Worm (Caenorhabditis elegans) whole organism, mixed stage, embryonic: ENCODE measurements around the gene gpn-1.

ENCODE experiments used
- M03D4.4 ChIP-seq: sonication (generic microtip); optimal IDR thresholded peaks from 2 replicates; lab custom pipeline; 2017; ENCODE audit warnings: mild to moderate bottlenecking, missing genetic modification characterization, missing compliant biosample characterization
- bed-3 ChIP-seq: fragments of 200-800 bp; sonication (Bioruptor generic); optimal IDR thresholded peaks from 3 replicates; lab custom pipeline; 2018; ENCODE audit warnings: mild to moderate bottlenecking, missing genetic modification characterization, moderate library complexity, missing compliant biosample characterization
- blmp-1 ChIP-seq: fragments of 150-350 bp; optimal IDR thresholded peaks from 2 replicates; lab custom pipeline; 2014; ENCODE audit warnings: missing biosample characterization, missing genetic modification characterization
- ceh-39 ChIP-seq: fragments of 150-350 bp; optimal IDR thresholded peaks from 2 replicates; lab custom pipeline; 2014; ENCODE audit warnings: missing biosample characterization, missing genetic modification characterization
- ceh-43 ChIP-seq: fragments of 200-800 bp; sonication (Bioruptor generic); optimal IDR thresholded peaks from 2 replicates; lab custom pipeline; 2018; ENCODE audit warnings: mild to moderate bottlenecking, missing genetic modification characterization, moderate library complexity, missing compliant biosample characterization
- ceh-83 ChIP-seq: fragments of 200-800 bp; sonication (Bioruptor generic); optimal IDR thresholded peaks from 2 replicates; lab custom pipeline; 2018; ENCODE audit warnings: mild to moderate bottlenecking, missing genetic modification characterization, missing compliant biosample characterization
- ces-1 ChIP-seq: fragments of 150-350 bp; optimal IDR thresholded peaks from 2 replicates; lab custom pipeline; 2014; ENCODE audit warnings: missing biosample characterization, missing genetic modification reagents, missing genetic modification characterization
- cnd-1 ChIP-seq: fragments of 200-800 bp; sonication (Bioruptor generic); optimal IDR thresholded peaks from 2 replicates; lab custom pipeline; 2018; ENCODE audit warnings: mild to moderate bottlenecking, missing genetic modification characterization, missing compliant biosample characterization
- drap-1 ChIP-seq: fragments of 200-800 bp; sonication (Bioruptor generic); optimal IDR thresholded peaks from 3 replicates; lab custom pipeline; 2018; ENCODE audit warnings: mild to moderate bottlenecking, missing genetic modification characterization, missing compliant biosample characterization
- elt-1 ChIP-seq: sonication (generic microtip); optimal IDR thresholded peaks from 2 replicates; lab custom pipeline; 2017; ENCODE audit warnings: missing genetic modification characterization, mild to moderate bottlenecking, missing compliant biosample characterization, antibody characterized with exemption, moderate library complexity, borderline replicate concordance; ENCODE audit not compliant: insufficient read depth
- elt-3 ChIP-seq: fragments of 150-350 bp; optimal IDR thresholded peaks from 2 replicates; lab custom pipeline; 2014; ENCODE audit warnings: missing biosample characterization, missing genetic modification characterization
- flh-1 ChIP-seq: fragments of 200-800 bp; sonication (Bioruptor generic); optimal IDR thresholded peaks from 2 replicates; lab custom pipeline; 2018; ENCODE audit warnings: mild to moderate bottlenecking, missing genetic modification characterization, moderate library complexity, missing compliant biosample characterization
- ham-2 ChIP-seq: fragments of 200-800 bp; sonication (Bioruptor generic); optimal IDR thresholded peaks from 2 replicates; lab custom pipeline; 2018; ENCODE audit warnings: mild to moderate bottlenecking, missing genetic modification characterization, missing compliant biosample characterization
- hlh-1 ChIP-seq: fragments of 150-350 bp; optimal IDR thresholded peaks from 2 replicates; lab custom pipeline; 2014; ENCODE audit warnings: missing biosample characterization, missing genetic modification reagents, missing genetic modification characterization
- lin-13 ChIP-seq: fragments of 150-350 bp; optimal IDR thresholded peaks from 2 replicates; lab custom pipeline; 2014; ENCODE audit warnings: missing biosample characterization, missing genetic modification characterization
- lin-32 ChIP-seq: fragments of 200-800 bp; sonication (Bioruptor generic); optimal IDR thresholded peaks from 2 replicates; lab custom pipeline; 2018; ENCODE audit warnings: mild to moderate bottlenecking, missing genetic modification characterization, missing compliant biosample characterization
- lsy-2 ChIP-seq: fragments of 150-350 bp; optimal IDR thresholded peaks from 2 replicates; lab custom pipeline; 2014; ENCODE audit warnings: missing biosample characterization, missing genetic modification characterization
- mab-5 ChIP-seq: fragments of 150-350 bp; optimal IDR thresholded peaks from 2 replicates; lab custom pipeline; 2014; ENCODE audit warnings: missing biosample characterization, missing genetic modification characterization
- mep-1 ChIP-seq: fragments of 150-350 bp; optimal IDR thresholded peaks from 2 replicates; lab custom pipeline; 2017; ENCODE audit warnings: missing biosample characterization, missing genetic modification reagents, missing genetic modification characterization, inconsistent platforms
- mls-2 ChIP-seq: sonication (generic microtip); optimal IDR thresholded peaks from 2 replicates; lab custom pipeline; 2016; ENCODE audit warnings: mild to moderate bottlenecking, missing genetic modification characterization, moderate library complexity, missing compliant biosample characterization
- nhr-12 ChIP-seq: fragments of 150-350 bp; optimal IDR thresholded peaks from 2 replicates; lab custom pipeline; 2014; ENCODE audit warnings: missing biosample characterization, missing genetic modification characterization
- nhr-2 ChIP-seq: fragments of 150-350 bp; optimal IDR thresholded peaks from 2 replicates; lab custom pipeline; 2014; ENCODE audit warnings: missing biosample characterization, missing genetic modification characterization
- nhr-237 ChIP-seq: fragments of 150-350 bp; optimal IDR thresholded peaks from 2 replicates; lab custom pipeline; 2014; ENCODE audit warnings: missing biosample characterization, missing genetic modification characterization
- nhr-76 ChIP-seq: sonication (generic microtip); optimal IDR thresholded peaks from 2 replicates; lab custom pipeline; 2017; ENCODE audit warnings: missing biosample characterization, missing genetic modification characterization
- pha-4 ChIP-seq: fragments of 150-350 bp; optimal IDR thresholded peaks from 2 replicates; lab custom pipeline; 2018; ENCODE audit warnings: missing biosample characterization, missing genetic modification reagents, missing genetic modification characterization
- sem-2 ChIP-seq: fragments of 200-800 bp; sonication (Bioruptor generic); optimal IDR thresholded peaks from 2 replicates; lab custom pipeline; 2018; ENCODE audit warnings: mild to moderate bottlenecking, missing genetic modification characterization, missing compliant biosample characterization
- snpc-4 ChIP-seq: fragments of 150-350 bp; optimal IDR thresholded peaks from 2 replicates; lab custom pipeline; 2014; ENCODE audit warnings: missing biosample characterization, missing genetic modification characterization
- sptf-1 ChIP-seq: sonication (generic microtip); optimal IDR thresholded peaks from 2 replicates; lab custom pipeline; 2017; ENCODE audit warnings: mild to moderate bottlenecking, missing genetic modification characterization, moderate library complexity, missing compliant biosample characterization
- tbx-8 ChIP-seq: fragments of 200-800 bp; sonication (Bioruptor generic); optimal IDR thresholded peaks from 2 replicates; lab custom pipeline; 2018; ENCODE audit warnings: mild to moderate bottlenecking, missing genetic modification characterization, moderate library complexity, missing compliant biosample characterization
- unc-120 ChIP-seq: sonication (generic microtip); optimal IDR thresholded peaks from 2 replicates; lab custom pipeline; 2017; ENCODE audit warnings: missing genetic modification characterization, missing compliant biosample characterization; ENCODE audit not compliant: poor library complexity, severe bottlenecking
- unc-39 ChIP-seq: fragments of 150-350 bp; optimal IDR thresholded peaks from 2 replicates; lab custom pipeline; 2014; ENCODE audit warnings: missing biosample characterization, missing genetic modification characterization
- unc-62 ChIP-seq: fragments of 150-350 bp; optimal IDR thresholded peaks from 2 replicates; lab custom pipeline; 2014; ENCODE audit warnings: missing biosample characterization, missing genetic modification reagents, missing genetic modification characterization
- zip-8 ChIP-seq: fragments of 150-350 bp; optimal IDR thresholded peaks from 2 replicates; lab custom pipeline; 2014; ENCODE audit warnings: missing biosample characterization, missing genetic modification characterization

Gene gpn-1

ce11 chrX:15693466-15693865 lies 12.0 kb downstream of the gpn-1 start:
- TF ChIP-seq M03D4.4 (tag; lab: Kevin White, UChicago) (no peak), blmp-1 (no peak), ham-2 (no peak), pha-4 (no peak), nhr-76 (no peak), lsy-2 (tag; lab: Kevin White, UChicago) (no peak), bed-3 (GFP tag; lab: Kevin White, UChicago) (no peak), ceh-39 (tag; lab: Kevin White, UChicago) (no peak)

- TF ChIP-seq ces-1 (GFP tag; lab: Kevin White, UChicago) (no peak), tbx-8 (no peak), ceh-83 (GFP tag; lab: Kevin White, UChicago) (no peak), nhr-12 (tag; lab: Kevin White, UChicago) (no peak), sem-2 (GFP tag; lab: Kevin White, UChicago) (no peak), flh-1 (GFP tag; lab: Kevin White, UChicago) (no peak), bed-3 (GFP tag; lab: Kevin White, UChicago) (no peak), ceh-43 (GFP tag; lab: Kevin White, UChicago) (no peak), M03D4.4 (tag; lab: Kevin White, UChicago) (no peak), ceh-39 (tag; lab: Kevin White, UChicago) (no peak), unc-120 (tag; lab: Kevin White, UChicago) (no peak), mep-1 (tag; lab: Kevin White, UChicago) (no peak), cnd-1 (tag; lab: Kevin White, UChicago) (no peak), sptf-1 (tag; lab: Kevin White, UChicago) (no peak), lin-13 (no peak), drap-1 (GFP tag; lab: Kevin White, UChicago) (no peak), unc-62 (GFP tag; lab: Kevin White, UChicago) (no peak), lsy-2 (tag; lab: Kevin White, UChicago) (no peak), nhr-2 (tag; lab: Kevin White, UChicago) (no peak)
Observed at ce11 chrX:15696400-15696799, 14.9 kb downstream of the gpn-1 start, which contains the start of gene ZK662.2. Gene ZK662.2, plus strand, starts transcription at chrX:15696700.

- TF ChIP-seq sem-2 (GFP tag; lab: Kevin White, UChicago) (no peak), mep-1 (tag; lab: Kevin White, UChicago) (no peak), ceh-43 (GFP tag; lab: Kevin White, UChicago) (no peak), nhr-237 (no peak), unc-39 (tag; lab: Kevin White, UChicago) (no peak), cnd-1 (tag; lab: Kevin White, UChicago) (no peak), bed-3 (GFP tag; lab: Kevin White, UChicago) (no peak)
Observed at ce11 chrX:15700220-15700619, 18.7 kb downstream of the gpn-1 start.

- no peak for TF ChIP-seq pha-4
- TF ChIP-seq elt-1: peak; percentile 70
Observed at ce11 chrX:15704579-15705110, 23.2 kb downstream of the gpn-1 start.

- TF ChIP-seq mab-5 (tag; lab: Kevin White, UChicago): no peak
- no peak for TF ChIP-seq cnd-1 (tag; lab: Kevin White, UChicago)
- no peak for TF ChIP-seq nhr-237
- no peak for TF ChIP-seq ceh-83 (GFP tag; lab: Kevin White, UChicago)
- TF ChIP-seq blmp-1: no peak
- TF ChIP-seq, all 35 proteins: peak for 0
Observed at ce11 chrX:15706108-15706676, 24.7 kb downstream of the gpn-1 start.

ce11 chrX:15707366-15707892 lies 25.9 kb downstream of the gpn-1 start:
- TF ChIP-seq sem-2 (GFP tag; lab: Kevin White, UChicago) (no peak), drap-1 (GFP tag; lab: Kevin White, UChicago) (peak; percentile 61), M03D4.4 (tag; lab: Kevin White, UChicago) (peak; percentile 71), elt-3 (tag; lab: Kevin White, UChicago) (peak; percentile 22), pha-4 (peak; percentile 68), lsy-2 (tag; lab: Kevin White, UChicago) (peak; percentile 40), snpc-4 (tag; lab: Kevin White, UChicago) (no peak), mls-2 (peak; percentile 81), nhr-76 (no peak), ces-1 (GFP tag; lab: Kevin White, UChicago) (peak; percentile 64), lin-13 (peak; percentile 43), cnd-1 (tag; lab: Kevin White, UChicago) (peak; percentile 46), mep-1 (tag; lab: Kevin White, UChicago) (peak; percentile 31), ham-2 (peak; percentile 52), nhr-2 (tag; lab: Kevin White, UChicago) (peak; percentile 35), unc-62 (GFP tag; lab: Kevin White, UChicago) (peak; percentile 75), nhr-237 (no peak), ceh-83 (GFP tag; lab: Kevin White, UChicago) (no peak), unc-120 (tag; lab: Kevin White, UChicago) (peak; percentile 68), tbx-8 (no peak), lin-32 (GFP tag; lab: Kevin White, UChicago) (no peak), hlh-1 (tag; lab: Kevin White, UChicago) (peak; percentile 80), nhr-12 (tag; lab: Kevin White, UChicago) (no peak), zip-8 (tag; lab: Kevin White, UChicago) (no peak), elt-1 (peak; percentile 81), flh-1 (GFP tag; lab: Kevin White, UChicago) (no peak), blmp-1 (no peak), bed-3 (GFP tag; lab: Kevin White, UChicago) (no peak), ceh-39 (tag; lab: Kevin White, UChicago) (no peak), mab-5 (tag; lab: Kevin White, UChicago) (no peak)
